Worm (Caenorhabditis elegans) whole organism, young adult: Measurements from ENCODE around the gene T28H10.1.

Source experiments
- B0035.1 ChIP-seq: sonication (generic microtip); optimal IDR thresholded peaks from 2 replicates; lab custom pipeline; 2016; ENCODE audit warnings: missing genetic modification characterization, mild to moderate bottlenecking, missing compliant biosample characterization, missing genotype, missing genetic modification reagents
- B0261.1 ChIP-seq: sonication (generic microtip); optimal IDR thresholded peaks from 2 replicates; lab custom pipeline; 2016; ENCODE audit warnings: mild to moderate bottlenecking, missing genetic modification characterization, moderate library complexity, missing compliant biosample characterization
- B0336.3 ChIP-seq: fragments of 200-800 bp; sonication (Bioruptor generic); IDR thresholded peaks from 2 replicates; pipeline ENCODE4 v1.3.6; 2022; ENCODE audit warnings: missing genetic modification characterization, missing compliant biosample characterization
- D2030.7 ChIP-seq: fragments of 200-800 bp; sonication (Bioruptor generic); IDR thresholded peaks from 2 replicates; pipeline ENCODE4 v1.3.6; 2022; ENCODE audit warnings: missing genetic modification reagents, missing genetic modification characterization, missing compliant biosample characterization
- F10E7.11 ChIP-seq: sonication (generic microtip); optimal IDR thresholded peaks from 2 replicates; lab custom pipeline; 2017; ENCODE audit warnings: mild to moderate bottlenecking, missing genetic modification characterization, moderate library complexity, missing compliant biosample characterization
- F23B12.7 ChIP-seq: sonication (generic microtip); optimal IDR thresholded peaks from 2 replicates; lab custom pipeline; 2017; ENCODE audit warnings: missing genetic modification characterization, mild to moderate bottlenecking, missing compliant biosample characterization, antibody characterized with exemption, moderate library complexity; ENCODE audit not compliant: insufficient read depth
- F37B4.10 ChIP-seq: fragments of 200-800 bp; sonication (Bioruptor generic); IDR thresholded peaks from 2 replicates; pipeline ENCODE4 v1.3.6; 2022; ENCODE audit warnings: missing genetic modification characterization, missing compliant biosample characterization
- F49E8.2 ChIP-seq: sonication (generic microtip); optimal IDR thresholded peaks from 3 replicates; lab custom pipeline; 2017; ENCODE audit warnings: missing genetic modification characterization, mild to moderate bottlenecking, missing compliant biosample characterization, antibody characterized with exemption, moderate library complexity; ENCODE audit not compliant: insufficient read depth
- F52B5.7 ChIP-seq: sonication (generic microtip); optimal IDR thresholded peaks from 2 replicates; lab custom pipeline; 2016; ENCODE audit warnings: mild to moderate bottlenecking, missing genetic modification characterization, missing compliant biosample characterization
- F55B11.4 ChIP-seq: sonication (generic microtip); optimal IDR thresholded peaks from 2 replicates; lab custom pipeline; 2016; ENCODE audit warnings: missing compliant biosample characterization, missing genetic modification characterization, borderline replicate concordance; ENCODE audit not compliant: insufficient read depth
- F57A8.1 ChIP-seq: fragments of 200-800 bp; sonication (Bioruptor generic); optimal IDR thresholded peaks from 2 replicates; lab custom pipeline; 2018; ENCODE audit warnings: mild to moderate bottlenecking, missing genetic modification characterization, moderate library complexity, missing compliant biosample characterization
- T26A5.8 ChIP-seq: sonication (generic microtip); optimal IDR thresholded peaks from 2 replicates; lab custom pipeline; 2016; ENCODE audit warnings: missing genetic modification characterization, missing compliant biosample characterization
- Y56A3A.18 ChIP-seq: fragments of 200-800 bp; sonication (Bioruptor generic); IDR thresholded peaks from 2 replicates; pipeline ENCODE4 v1.3.6; 2022; ENCODE audit warnings: missing genetic modification reagents, missing genetic modification characterization, missing compliant biosample characterization
- Y79H2A.3 ChIP-seq: fragments of 200-800 bp; sonication (Bioruptor generic); conservative IDR thresholded peaks from 2 replicates; pipeline ENCODE4 v1.3.6; 2022; ENCODE audit warnings: missing genetic modification reagents, missing genetic modification characterization, missing compliant biosample characterization
- ama-1 ChIP-seq, 3 experiments: fragments of 150-350 bp in 1 of 3; sonication (generic microtip) in 2 of 3; optimal IDR thresholded peaks; 2 replicates each; lab custom pipeline; 2014 to 2018; ENCODE audit warnings: missing biosample characterization in 2 of 3, missing genetic modification characterization in 2 of 3, missing genetic modification reagents in 2 of 3
- aptf-2 ChIP-seq: fragments of 200-800 bp; sonication (Bioruptor generic); conservative IDR thresholded peaks from 2 replicates; pipeline ENCODE4 v1.3.6; 2022; ENCODE audit warnings: missing genetic modification reagents, missing genetic modification characterization, missing compliant biosample characterization
- atf-7 ChIP-seq: sonication (generic microtip); optimal IDR thresholded peaks from 2 replicates; lab custom pipeline; 2017; ENCODE audit warnings: mild to moderate bottlenecking, missing genetic modification characterization, missing compliant biosample characterization
- attf-3 ChIP-seq: fragments of 200-800 bp; sonication (Bioruptor generic); conservative IDR thresholded peaks from 2 replicates; pipeline ENCODE4 v1.3.6; 2022; ENCODE audit warnings: missing genetic modification reagents, missing genetic modification characterization, missing compliant biosample characterization
- ccch-3 ChIP-seq: fragments of 200-800 bp; sonication (Bioruptor generic); optimal IDR thresholded peaks from 2 replicates; lab custom pipeline; 2018; ENCODE audit warnings: mild to moderate bottlenecking, missing genetic modification characterization, missing compliant biosample characterization
- cebp-1 ChIP-seq, 2 experiments: fragments of 200-800 bp in 1 of 2; sonication (Bioruptor generic) in 1 of 2; sonication (generic microtip) in 1 of 2; IDR thresholded peaks in 1 of 2; optimal IDR thresholded peaks in 1 of 2; 2 replicates each; pipeline versions ENCODE4 v1.3.6 to Lab custom; 2017 to 2022; ENCODE audit warnings: missing compliant biosample characterization in 2 of 2, missing genetic modification characterization in 2 of 2, mild to moderate bottlenecking in 1 of 2, missing genetic modification reagents in 1 of 2, moderate library complexity in 1 of 2
- ceh-27 ChIP-seq: fragments of 200-800 bp; sonication (Bioruptor generic); optimal IDR thresholded peaks from 2 replicates; lab custom pipeline; 2018; ENCODE audit warnings: mild to moderate bottlenecking, missing genetic modification characterization, moderate library complexity, missing compliant biosample characterization
- ceh-58 ChIP-seq: fragments of 200-800 bp; sonication (Bioruptor generic); IDR thresholded peaks from 2 replicates; pipeline ENCODE4 v1.3.6; 2022; ENCODE audit warnings: missing genetic modification characterization, missing compliant biosample characterization
- ceh-79 ChIP-seq: sonication (generic microtip); optimal IDR thresholded peaks from 2 replicates; lab custom pipeline; 2017; ENCODE audit warnings: mild to moderate bottlenecking, missing genetic modification characterization, missing compliant biosample characterization
- ceh-91 ChIP-seq: fragments of 200-800 bp; sonication (Bioruptor generic); IDR thresholded peaks from 2 replicates; pipeline ENCODE4 v1.3.6; 2022; ENCODE audit warnings: missing genetic modification reagents, missing genetic modification characterization, missing compliant biosample characterization
- chd-7 ChIP-seq: sonication (generic microtip); optimal IDR thresholded peaks from 2 replicates; lab custom pipeline; 2016; ENCODE audit warnings: mild to moderate bottlenecking, missing genetic modification characterization, moderate library complexity, missing compliant biosample characterization
- ekl-4 ChIP-seq: fragments of 200-800 bp; sonication (Bioruptor generic); IDR thresholded peaks from 2 replicates; pipeline ENCODE4 v1.3.6; 2022; ENCODE audit warnings: missing genetic modification reagents, missing genetic modification characterization, missing compliant biosample characterization
- fkh-3 ChIP-seq: sonication (generic microtip); optimal IDR thresholded peaks from 2 replicates; lab custom pipeline; 2016; ENCODE audit warnings: mild to moderate bottlenecking, missing genetic modification characterization, missing compliant biosample characterization
- hlh-12 ChIP-seq: sonication (generic microtip); optimal IDR thresholded peaks from 2 replicates; lab custom pipeline; 2016; ENCODE audit warnings: missing genetic modification characterization, missing compliant biosample characterization
- hlh-26 ChIP-seq: fragments of 200-800 bp; sonication (Bioruptor generic); conservative IDR thresholded peaks from 2 replicates; pipeline ENCODE4 v1.3.6; 2022; ENCODE audit warnings: missing genetic modification reagents, missing genetic modification characterization, missing compliant biosample characterization
- hrde-1 ChIP-seq: sonication (generic microtip); optimal IDR thresholded peaks from 2 replicates; lab custom pipeline; 2016; ENCODE audit warnings: missing genetic modification characterization, mild to moderate bottlenecking, missing compliant biosample characterization, moderate library complexity, missing genotype, missing genetic modification reagents, borderline replicate concordance
- lag-1 ChIP-seq: fragments of 200-800 bp; sonication (Bioruptor generic); IDR thresholded peaks from 2 replicates; pipeline ENCODE4 v1.3.6; 2022; ENCODE audit warnings: missing genetic modification reagents, missing genetic modification characterization, missing compliant biosample characterization
- let-526 ChIP-seq: fragments of 200-800 bp; sonication (Bioruptor generic); IDR thresholded peaks from 2 replicates; pipeline ENCODE4 v1.3.6; 2022; ENCODE audit warnings: missing genetic modification reagents, missing genetic modification characterization, missing compliant biosample characterization
- lin-26 ChIP-seq: fragments of 200-800 bp; sonication (Bioruptor generic); IDR thresholded peaks from 2 replicates; pipeline ENCODE4 v1.3.6; 2022; ENCODE audit warnings: missing genetic modification reagents, missing genetic modification characterization, missing compliant biosample characterization
- madf-10 ChIP-seq: sonication (generic microtip); optimal IDR thresholded peaks from 2 replicates; lab custom pipeline; 2016; ENCODE audit warnings: mild to moderate bottlenecking, missing genetic modification characterization, missing compliant biosample characterization
- madf-8 ChIP-seq: fragments of 200-800 bp; sonication (Bioruptor generic); conservative IDR thresholded peaks from 2 replicates; pipeline ENCODE4 v1.3.6; 2022; ENCODE audit warnings: missing genetic modification reagents, missing genetic modification characterization, missing compliant biosample characterization
- mcd-1 ChIP-seq: fragments of 200-800 bp; sonication (Bioruptor generic); IDR thresholded peaks from 2 replicates; pipeline ENCODE4 v1.3.6; 2022; ENCODE audit warnings: missing genetic modification reagents, missing genetic modification characterization, missing compliant biosample characterization
- mel-28 ChIP-seq: sonication (generic microtip); optimal IDR thresholded peaks from 2 replicates; lab custom pipeline; 2016; ENCODE audit warnings: borderline replicate concordance, mild to moderate bottlenecking, missing genetic modification characterization, missing compliant biosample characterization
- mes-4 ChIP-seq: sonication (generic microtip); optimal IDR thresholded peaks from 2 replicates; lab custom pipeline; 2016; ENCODE audit warnings: missing genotype, missing genetic modification characterization, missing compliant biosample characterization
- mxl-1 ChIP-seq: sonication (generic microtip); optimal IDR thresholded peaks from 2 replicates; lab custom pipeline; 2016; ENCODE audit warnings: missing genetic modification characterization, missing compliant biosample characterization
- nfya-1 ChIP-seq: sonication (generic microtip); optimal IDR thresholded peaks from 2 replicates; lab custom pipeline; 2017; ENCODE audit warnings: antibody characterized with exemption, missing compliant biosample characterization, missing genetic modification characterization, borderline replicate concordance; ENCODE audit not compliant: insufficient read depth
- nhr-120 ChIP-seq: fragments of 200-800 bp; sonication (Bioruptor generic); IDR thresholded peaks from 2 replicates; pipeline ENCODE4 v1.3.6; 2022; ENCODE audit warnings: missing genetic modification characterization, missing compliant biosample characterization
- nhr-80 ChIP-seq: sonication (generic microtip); optimal IDR thresholded peaks from 2 replicates; lab custom pipeline; 2016; ENCODE audit warnings: missing genetic modification characterization, missing compliant biosample characterization
- snpc-1.3 ChIP-seq: sonication (generic microtip); optimal IDR thresholded peaks from 2 replicates; lab custom pipeline; 2017; ENCODE audit warnings: missing genetic modification characterization, mild to moderate bottlenecking, missing compliant biosample characterization, antibody characterized with exemption, moderate library complexity, missing genotype, missing genetic modification reagents; ENCODE audit not compliant: insufficient read depth
- sptf-2 ChIP-seq: fragments of 200-800 bp; sonication (Bioruptor generic); optimal IDR thresholded peaks from 2 replicates; lab custom pipeline; 2018; ENCODE audit warnings: mild to moderate bottlenecking, missing genetic modification characterization, missing compliant biosample characterization
- tlf-1 ChIP-seq: fragments of 200-800 bp; sonication (Bioruptor generic); optimal IDR thresholded peaks from 2 replicates; lab custom pipeline; 2018; ENCODE audit warnings: mild to moderate bottlenecking, missing genetic modification characterization, missing compliant biosample characterization
- zim-3 ChIP-seq: sonication (generic microtip); optimal IDR thresholded peaks from 2 replicates; lab custom pipeline; 2017; ENCODE audit warnings: mild to moderate bottlenecking, missing genetic modification characterization, moderate library complexity, missing compliant biosample characterization
- ztf-22 ChIP-seq: fragments of 200-800 bp; sonication (Bioruptor generic); optimal IDR thresholded peaks from 2 replicates; lab custom pipeline; 2018; ENCODE audit warnings: mild to moderate bottlenecking, missing genetic modification characterization, moderate library complexity, missing compliant biosample characterization
- ztf-26 ChIP-seq: sonication (generic microtip); optimal IDR thresholded peaks from 2 replicates; lab custom pipeline; 2017; ENCODE audit warnings: missing genetic modification characterization, missing compliant biosample characterization

T28H10.1 gene

ce11 chrV:12465399-12465798 lies 38.2 kb upstream of the T28H10.1 start (continued):
- TF ChIP-seq hlh-26 (GFP tag; lab: Robert Waterston, UW) (no peak), lin-26 (GFP tag; lab: Robert Waterston, UW) (no peak), madf-10 (tag; lab: Kevin White, UChicago) (peak; percentile 20), ceh-27 (peak; percentile 76), mes-4 (tag; lab: Kevin White, UChicago) (no peak), nhr-120 (no peak), Y79H2A.3 (GFP tag; lab: Robert Waterston, UW) (no peak), nhr-80 (tag; lab: Kevin White, UChicago) (no peak), ccch-3 (GFP tag; lab: Kevin White, UChicago) (no peak), F49E8.2 (no peak), atf-7 (tag; lab: Kevin White, UChicago) (peak; percentile 48), mcd-1 (peak; percentile 57), fkh-3 (tag; lab: Kevin White, UChicago) (no peak), hlh-12 (tag; lab: Kevin White, UChicago) (no peak), chd-7 (no peak), tlf-1 (GFP tag; lab: Kevin White, UChicago) (no peak), B0035.1 (tag; lab: Kevin White, UChicago) (no peak), ztf-22 (peak; percentile 0), sptf-2 (GFP tag; lab: Kevin White, UChicago) (no peak), madf-8 (no peak), let-526 (GFP tag; lab: Robert Waterston, UW) (no peak), F52B5.7 (tag; lab: Kevin White, UChicago) (peak; percentile 31), mel-28 (tag; lab: Kevin White, UChicago) (no peak), Y56A3A.18 (0 out of 2 replicates have a peak, but pooled peaks have one; percentile 25), ceh-79 (no peak), ekl-4 (GFP tag; lab: Robert Waterston, UW) (no peak), F10E7.11 (tag; lab: Kevin White, UChicago) (peak; percentile 15), ama-1 (optimal IDR thresholded peaks at IDR 0.05; lab: Kevin White, UChicago) (no peak), ama-1 (GFP tag; optimal IDR thresholded peaks at IDR 0.05; lab: Kevin White, UChicago) (no peak), lag-1 (GFP tag; lab: Robert Waterston, UW) (no peak), ztf-26 (tag; lab: Kevin White, UChicago) (no peak), T26A5.8 (tag; lab: Kevin White, UChicago) (no peak), F55B11.4 (no peak), B0336.3 (GFP tag; lab: Robert Waterston, UW) (0 out of 2 replicates have a peak, but pooled peaks have one; percentile 28), D2030.7 (GFP tag; lab: Robert Waterston, UW) (no peak), aptf-2 (no peak), F23B12.7 (tag; lab: Kevin White, UChicago) (no peak), F37B4.10 (GFP tag; lab: Robert Waterston, UW) (no peak), attf-3 (GFP tag; lab: Robert Waterston, UW) (peak; percentile 43), B0261.1 (tag; lab: Kevin White, UChicago) (no peak), ceh-91 (GFP tag; lab: Robert Waterston, UW) (no peak), zim-3 (tag; lab: Kevin White, UChicago) (no peak), ceh-58 (no peak), snpc-1.3 (no peak), mxl-1 (no peak), cebp-1 (GFP tag; IDR thresholded peaks at IDR 0.05; lab: Robert Waterston, UW) (no peak), cebp-1 (tag; optimal IDR thresholded peaks at IDR 0.05; lab: Kevin White, UChicago) (peak; percentile 63), F57A8.1 (no peak), hrde-1 (tag; lab: Kevin White, UChicago) (no peak), nfya-1 (no peak)
